Worm (Caenorhabditis elegans) whole organism, early embryonic: ENCODE measurements around the gene atf-7.

ENCODE experiments used
- B0310.2 ChIP-seq: sonication (generic microtip); optimal IDR thresholded peaks from 2 replicates; lab custom pipeline; 2016; ENCODE audit warnings: mild to moderate bottlenecking, missing genetic modification characterization, missing compliant biosample characterization
- F13C5.2 ChIP-seq: sonication (generic microtip); optimal IDR thresholded peaks from 2 replicates; lab custom pipeline; 2017; ENCODE audit warnings: mild to moderate bottlenecking, missing genetic modification characterization, inconsistent platforms, missing compliant biosample characterization
- aly-1 ChIP-seq: sonication (generic microtip); optimal IDR thresholded peaks from 2 replicates; lab custom pipeline; 2016; ENCODE audit warnings: missing genetic modification characterization, missing compliant biosample characterization
- ama-1 ChIP-seq: fragments of 150-350 bp; optimal IDR thresholded peaks from 2 replicates; lab custom pipeline; 2014
- ceh-13 ChIP-seq: fragments of 200-800 bp; sonication (Bioruptor generic); optimal IDR thresholded peaks from 2 replicates; lab custom pipeline; 2018; ENCODE audit warnings: mild to moderate bottlenecking, missing genetic modification characterization, missing compliant biosample characterization
- ceh-36 ChIP-seq: sonication (generic microtip); optimal IDR thresholded peaks from 2 replicates; lab custom pipeline; 2016; ENCODE audit warnings: missing genetic modification characterization, inconsistent platforms, missing compliant biosample characterization
- ets-7 ChIP-seq: sonication (generic microtip); optimal IDR thresholded peaks from 2 replicates; lab custom pipeline; 2016; ENCODE audit warnings: missing genotype, missing genetic modification characterization, missing compliant biosample characterization
- flt-1 ChIP-seq: fragments of 200-800 bp; sonication (Bioruptor generic); IDR thresholded peaks from 2 replicates; pipeline ENCODE4 v1.3.6; 2022; ENCODE audit warnings: missing genetic modification characterization, missing compliant biosample characterization
- hmbx-1 ChIP-seq: sonication (generic microtip); optimal IDR thresholded peaks from 2 replicates; lab custom pipeline; 2016; ENCODE audit warnings: mild to moderate bottlenecking, missing genetic modification characterization, missing compliant biosample characterization
- hmg-4 ChIP-seq: fragments of 200-800 bp; sonication (Bioruptor generic); optimal IDR thresholded peaks from 2 replicates; lab custom pipeline; 2018; ENCODE audit warnings: mild to moderate bottlenecking, missing genetic modification characterization, missing compliant biosample characterization
- hnd-1 ChIP-seq: sonication (generic microtip); optimal IDR thresholded peaks from 2 replicates; lab custom pipeline; 2016; ENCODE audit warnings: missing genetic modification characterization, missing compliant biosample characterization
- pes-1 ChIP-seq: fragments of 200-800 bp; sonication (Bioruptor generic); IDR thresholded peaks from 2 replicates; pipeline ENCODE4 v1.3.6; 2022; ENCODE audit warnings: missing genetic modification reagents, missing genetic modification characterization, missing compliant biosample characterization
- scrt-1 ChIP-seq: fragments of 200-800 bp; sonication (Bioruptor generic); IDR thresholded peaks from 2 replicates; pipeline ENCODE4 v1.3.6; 2022; ENCODE audit warnings: missing genetic modification characterization, missing compliant biosample characterization
- sea-1 ChIP-seq: fragments of 200-800 bp; sonication (Bioruptor generic); conservative IDR thresholded peaks from 2 replicates; pipeline ENCODE4 v1.3.6; 2022; ENCODE audit warnings: missing genetic modification characterization, missing compliant biosample characterization
- tbx-11 ChIP-seq: fragments of 200-800 bp; sonication (Bioruptor generic); IDR thresholded peaks from 2 replicates; pipeline ENCODE4 v1.3.6; 2022; ENCODE audit warnings: missing genetic modification characterization, missing compliant biosample characterization
- tbx-37 ChIP-seq: fragments of 200-800 bp; sonication (Bioruptor generic); conservative IDR thresholded peaks from 2 replicates; pipeline ENCODE4 v1.3.6; 2022; ENCODE audit warnings: missing genetic modification reagents, missing genetic modification characterization, missing compliant biosample characterization
- tra-4 ChIP-seq: sonication (generic microtip); optimal IDR thresholded peaks from 2 replicates; lab custom pipeline; 2017; ENCODE audit warnings: missing genetic modification characterization, missing compliant biosample characterization

The atf-7 gene

DNA sequence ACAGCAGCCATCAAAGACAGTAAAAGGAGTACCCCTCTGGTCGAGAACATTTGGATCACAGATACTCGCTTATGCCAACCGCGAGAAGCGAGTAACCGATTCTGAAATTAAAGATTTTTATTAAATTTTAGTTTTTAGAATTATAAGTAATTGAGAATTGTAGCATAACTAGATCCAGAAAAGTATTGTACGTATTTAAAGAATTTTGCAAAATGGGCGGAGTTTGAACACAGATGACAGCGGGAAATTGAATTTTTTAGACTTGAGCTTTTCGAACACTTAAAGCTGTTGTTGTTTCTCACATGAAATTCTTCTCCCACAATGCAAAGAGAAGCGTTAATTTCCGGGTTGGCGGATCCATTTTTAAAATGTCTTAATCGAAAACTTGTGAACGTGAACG, 21.4 kb downstream of the atf-7 start, which contains the start of gene ins-17:
TSS of gene ins-17 (minus strand) at position 101 of the 400 bp plus-strand sequence.
- TF ChIP-seq tbx-37 (GFP tag; lab: Robert Waterston, UW) (no peak), flt-1 (GFP tag; lab: Robert Waterston, UW) (no peak), aly-1 (tag; lab: Kevin White, UChicago) (no peak), F13C5.2 (tag; lab: Kevin White, UChicago) (no peak), hmg-4 (no peak), B0310.2 (tag; lab: Kevin White, UChicago) (no peak), ama-1 (no peak), ceh-13 (GFP tag; lab: Kevin White, UChicago) (no peak), pes-1 (GFP tag; lab: Robert Waterston, UW) (no peak), tbx-11 (GFP tag; lab: Robert Waterston, UW) (no peak), sea-1 (GFP tag; lab: Robert Waterston, UW) (no peak), ets-7 (tag; lab: Kevin White, UChicago) (no peak), hmbx-1 (tag; lab: Kevin White, UChicago) (no peak), ceh-36 (tag; lab: Kevin White, UChicago) (no peak)

DNA sequence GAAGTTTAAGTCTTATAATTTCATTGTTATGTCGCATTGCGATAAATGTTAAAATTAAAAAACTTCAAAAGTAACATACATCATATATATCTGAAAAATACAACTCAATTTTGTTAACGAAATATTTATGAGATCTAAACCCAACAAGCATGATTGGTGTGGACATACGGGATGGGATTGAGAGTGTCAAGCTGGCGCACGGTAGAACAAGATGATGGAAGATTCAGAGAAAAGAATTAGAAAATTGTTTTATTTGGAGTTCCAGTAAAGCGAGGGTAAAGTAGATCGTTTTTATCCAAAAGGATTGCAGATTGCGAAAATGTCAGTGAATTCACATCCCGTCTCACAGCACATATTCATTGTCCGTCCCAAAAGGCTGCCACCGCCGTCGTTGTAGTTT, 22.0 kb downstream of the atf-7 start:
- TF ChIP-seq ets-7 (tag; lab: Kevin White, UChicago) (no peak), sea-1 (GFP tag; lab: Robert Waterston, UW) (no peak), flt-1 (GFP tag; lab: Robert Waterston, UW) (no peak), tra-4 (tag; lab: Kevin White, UChicago) (no peak), pes-1 (GFP tag; lab: Robert Waterston, UW) (no peak), hnd-1 (tag; lab: Kevin White, UChicago) (no peak), tbx-37 (GFP tag; lab: Robert Waterston, UW) (no peak)

DNA sequence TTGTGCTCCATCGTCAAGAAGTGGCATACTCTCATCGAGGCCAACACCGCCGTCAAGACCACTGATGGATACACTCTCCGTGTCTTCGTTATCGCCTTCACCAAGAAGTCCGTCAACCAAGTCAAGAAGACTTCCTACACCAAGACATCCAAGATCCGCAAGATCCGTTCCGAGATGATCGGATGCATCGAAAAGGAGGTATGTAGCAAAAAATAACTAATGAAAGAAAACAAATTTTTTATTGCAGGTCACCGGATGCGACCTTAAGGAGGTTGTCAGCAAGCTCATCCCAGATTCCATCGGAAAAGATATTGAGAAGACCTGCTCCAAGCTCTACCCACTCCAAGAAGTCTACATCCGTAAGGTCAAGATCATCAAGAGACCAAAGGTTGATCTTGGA, 22.5 kb downstream of the atf-7 start:
- no peak for TF ChIP-seq sea-1 (GFP tag; lab: Robert Waterston, UW)
- TF ChIP-seq pes-1 (GFP tag; lab: Robert Waterston, UW) = no peak
- no peak for TF ChIP-seq hmbx-1 (tag; lab: Kevin White, UChicago)
- TF ChIP-seq tra-4 (tag; lab: Kevin White, UChicago) = no peak
- no peak for TF ChIP-seq hmg-4
- TF ChIP-seq ets-7 (tag; lab: Kevin White, UChicago) = no peak
- no peak for TF ChIP-seq flt-1 (GFP tag; lab: Robert Waterston, UW)
- no peak for TF ChIP-seq ceh-36 (tag; lab: Kevin White, UChicago)
- TF ChIP-seq F13C5.2 (tag; lab: Kevin White, UChicago) = no peak
- TF ChIP-seq scrt-1 (GFP tag; lab: Robert Waterston, UW) = no peak
- TF ChIP-seq ceh-13 (GFP tag; lab: Kevin White, UChicago) = no peak
- TF ChIP-seq ama-1 = no peak

DNA sequence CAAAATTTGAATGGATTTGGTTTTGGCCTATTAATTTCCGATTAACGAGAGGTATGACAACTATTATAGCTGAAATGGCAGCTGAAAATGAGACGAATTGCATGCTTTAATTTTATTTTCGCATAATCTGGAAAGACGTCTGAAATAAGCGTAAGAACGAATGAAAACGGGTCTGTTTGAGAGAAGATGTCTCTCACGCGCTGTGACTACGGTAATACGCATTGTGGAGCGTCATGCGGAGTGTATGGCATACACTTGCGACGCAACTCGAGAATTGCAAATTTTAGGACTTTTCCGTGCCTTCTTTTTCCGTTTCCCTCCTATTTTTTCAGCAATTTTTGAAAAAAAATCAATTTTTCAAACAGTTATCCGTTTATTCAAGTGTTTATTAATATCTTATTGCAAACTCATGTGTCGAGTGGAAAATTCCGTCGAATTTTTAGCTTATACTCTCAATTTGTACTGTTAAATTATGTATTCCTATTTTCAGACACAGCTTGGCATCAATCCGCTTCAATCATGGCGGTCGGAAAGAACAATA, 23.3 kb downstream of the atf-7 start, which contains the start of gene rps-1:
TSS of gene rps-1 (plus strand) at position 491 of the 541 bp plus-strand sequence.
- TF ChIP-seq flt-1 (GFP tag; lab: Robert Waterston, UW) (peak; percentile 67), sea-1 (GFP tag; lab: Robert Waterston, UW) (peak; percentile 52; the same call in 1 of the 2 replicates), hmg-4 (peak; percentile 44), B0310.2 (tag; lab: Kevin White, UChicago) (peak; percentile 5), F13C5.2 (tag; lab: Kevin White, UChicago) (peak; percentile 92), tbx-37 (GFP tag; lab: Robert Waterston, UW) (no peak), hnd-1 (tag; lab: Kevin White, UChicago) (peak; percentile 27), tbx-11 (GFP tag; lab: Robert Waterston, UW) (peak; percentile 50; the same call in 1 of the 2 replicates), ets-7 (tag; lab: Kevin White, UChicago) (no peak), aly-1 (tag; lab: Kevin White, UChicago) (no peak), ceh-36 (tag; lab: Kevin White, UChicago) (peak; percentile 52), pes-1 (GFP tag; lab: Robert Waterston, UW) (peak; percentile 68)

DNA sequence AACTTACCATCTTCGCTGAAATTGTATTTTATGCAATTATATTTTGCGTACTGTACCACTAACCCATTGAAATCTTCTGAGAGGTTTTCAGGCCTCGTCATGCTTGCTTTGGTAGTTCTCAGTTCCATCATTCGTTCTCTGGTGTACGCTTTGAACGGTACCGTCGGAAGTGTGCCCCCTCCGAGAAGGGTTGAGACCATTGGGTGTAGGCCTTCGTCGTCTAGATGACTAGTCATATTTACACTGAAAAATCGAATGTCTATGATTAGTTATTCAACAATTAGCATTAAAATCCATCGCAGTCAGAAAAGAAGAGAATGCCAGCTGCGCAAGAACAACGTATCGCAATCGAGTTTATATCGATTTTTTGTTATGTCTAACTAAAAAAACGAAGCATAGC, 23.9 kb downstream of the atf-7 start, which contains the start of gene ifet-1:
TSS of gene ifet-1 (minus strand) at position 243 of the 400 bp plus-strand sequence.
- TF ChIP-seq tbx-37 (GFP tag; lab: Robert Waterston, UW) (no peak), hmg-4 (no peak), F13C5.2 (tag; lab: Kevin White, UChicago) (no peak)

DNA sequence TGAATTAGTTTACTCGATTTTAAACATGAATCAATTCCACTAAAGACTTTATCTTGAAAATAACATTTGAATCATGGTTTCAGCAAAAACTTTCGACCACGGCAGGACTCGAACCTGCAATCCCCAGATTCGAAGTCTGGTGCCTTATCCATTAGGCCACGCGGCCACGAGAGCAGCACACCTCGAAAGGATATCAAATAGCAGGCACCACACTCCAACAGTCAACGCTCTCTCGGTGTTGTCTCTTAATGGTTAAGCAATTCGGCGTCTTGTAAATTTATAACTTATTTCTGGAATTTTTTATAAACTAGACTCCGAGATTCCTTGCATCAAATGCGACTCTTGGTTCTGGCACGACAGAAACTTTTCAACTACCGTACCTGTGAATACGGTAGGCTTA, 28.1 kb downstream of the atf-7 start:
- TF ChIP-seq F13C5.2 (tag; lab: Kevin White, UChicago) (peak; percentile 92), aly-1 (tag; lab: Kevin White, UChicago) (peak; percentile 97), ets-7 (tag; lab: Kevin White, UChicago) (peak; percentile 89), flt-1 (GFP tag; lab: Robert Waterston, UW) (peak; percentile 96), hmbx-1 (tag; lab: Kevin White, UChicago) (peak; percentile 80), ama-1 (peak; percentile 84), scrt-1 (GFP tag; lab: Robert Waterston, UW) (peak; percentile 95), tbx-11 (GFP tag; lab: Robert Waterston, UW) (peak; percentile 95), pes-1 (GFP tag; lab: Robert Waterston, UW) (peak; percentile 96), tbx-37 (GFP tag; lab: Robert Waterston, UW) (peak; percentile 95), hnd-1 (tag; lab: Kevin White, UChicago) (peak; percentile 89), tra-4 (tag; lab: Kevin White, UChicago) (peak; percentile 81), ceh-36 (tag; lab: Kevin White, UChicago) (peak; percentile 96), ceh-13 (GFP tag; lab: Kevin White, UChicago) (peak; percentile 88), hmg-4 (peak; percentile 96), B0310.2 (tag; lab: Kevin White, UChicago) (peak; percentile 85), sea-1 (GFP tag; lab: Robert Waterston, UW) (peak; percentile 98)

DNA sequence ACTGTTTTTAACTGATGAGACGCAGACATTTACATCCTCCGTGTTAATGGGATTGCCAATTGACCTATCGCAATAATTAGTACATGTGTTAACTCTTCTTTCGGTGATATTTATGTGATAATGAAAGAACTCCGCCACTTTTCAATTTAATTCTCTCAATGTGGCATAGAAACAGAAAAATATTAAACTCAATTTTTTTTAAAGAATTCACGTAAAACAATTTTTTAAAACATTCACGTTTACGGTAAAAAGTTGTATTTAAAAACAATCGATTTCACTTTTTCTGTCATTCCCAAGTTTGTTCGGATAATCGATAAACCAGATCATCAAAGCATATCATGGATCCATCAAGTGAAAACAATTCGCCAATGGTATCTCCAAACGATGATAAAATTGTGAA, 30.0 kb downstream of the atf-7 start, which contains the start of gene mstr-2:
TSS of gene mstr-2 (plus strand) at position 301 of the 400 bp plus-strand sequence.
- TF ChIP-seq flt-1 (GFP tag; lab: Robert Waterston, UW) = no peak
- TF ChIP-seq hmbx-1 (tag; lab: Kevin White, UChicago) = no peak
- TF ChIP-seq aly-1 (tag; lab: Kevin White, UChicago) = no peak
- TF ChIP-seq scrt-1 (GFP tag; lab: Robert Waterston, UW) = no peak
- TF ChIP-seq F13C5.2 (tag; lab: Kevin White, UChicago) = no peak
- no peak for TF ChIP-seq hmg-4
- no peak for TF ChIP-seq tbx-37 (GFP tag; lab: Robert Waterston, UW)
- TF ChIP-seq tbx-11 (GFP tag; lab: Robert Waterston, UW) = no peak
- no peak for TF ChIP-seq ets-7 (tag; lab: Kevin White, UChicago)
- TF ChIP-seq ceh-13 (GFP tag; lab: Kevin White, UChicago) = no peak
- TF ChIP-seq sea-1 (GFP tag; lab: Robert Waterston, UW) = no peak
- no peak for TF ChIP-seq ama-1
- TF ChIP-seq B0310.2 (tag; lab: Kevin White, UChicago) = no peak
- no peak for TF ChIP-seq hnd-1 (tag; lab: Kevin White, UChicago)
- TF ChIP-seq pes-1 (GFP tag; lab: Robert Waterston, UW) = no peak
- TF ChIP-seq ceh-36 (tag; lab: Kevin White, UChicago) = no peak
